Fruit fly (Drosophila melanogaster): ENCODE results near the gene CG6180.

DNA sequence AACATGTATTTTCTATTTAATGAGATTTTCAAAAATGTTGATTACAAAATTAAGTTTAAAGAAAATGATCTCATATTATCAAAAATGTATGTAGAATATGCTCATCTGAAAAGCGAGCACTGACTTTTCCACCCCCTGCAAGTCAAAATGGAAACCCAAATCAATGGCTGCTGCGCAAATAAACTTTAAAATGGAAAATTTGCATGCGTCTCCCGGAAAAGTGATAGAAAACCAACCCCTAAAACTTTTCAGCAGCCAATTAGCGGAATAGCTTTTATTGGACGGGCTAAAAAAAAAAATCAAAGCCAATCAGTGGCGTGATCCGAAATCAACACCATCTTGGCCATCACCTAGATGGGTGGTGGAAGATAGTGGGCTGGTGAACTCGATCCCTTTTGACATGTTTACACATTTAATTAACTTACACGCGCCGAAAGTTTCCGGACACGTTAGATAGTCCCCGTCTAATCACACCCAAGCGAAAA is 18.1 kb upstream of the CG6180 start:
- TF ChIP-seq CG3919 (GFP tag; optimal IDR thresholded peaks at IDR 0.05) (no peak), Sox14 (GFP tag; optimal IDR thresholded peaks at IDR 0.05) (no peak)

All from whole organism, prepupa.